Worm (Caenorhabditis elegans) whole organism, young adult: ENCODE data around the gene znf-598.

ENCODE experiments used
- B0019.2 ChIP-seq: fragments of 200-800 bp; sonication (Bioruptor generic); conservative IDR thresholded peaks from 2 replicates; pipeline ENCODE4 v1.3.6; 2022; ENCODE audit warnings: missing genetic modification reagents, missing genetic modification characterization, missing compliant biosample characterization
- B0261.1 ChIP-seq: sonication (generic microtip); optimal IDR thresholded peaks from 2 replicates; lab custom pipeline; 2016; ENCODE audit warnings: mild to moderate bottlenecking, missing genetic modification characterization, moderate library complexity, missing compliant biosample characterization
- C17E4.6 ChIP-seq: fragments of 200-800 bp; sonication (Bioruptor generic); IDR thresholded peaks from 2 replicates; pipeline ENCODE4 v1.3.6; 2022; ENCODE audit warnings: missing genetic modification reagents, missing genetic modification characterization, missing compliant biosample characterization
- D2030.7 ChIP-seq: fragments of 200-800 bp; sonication (Bioruptor generic); IDR thresholded peaks from 2 replicates; pipeline ENCODE4 v1.3.6; 2022; ENCODE audit warnings: missing genetic modification reagents, missing genetic modification characterization, missing compliant biosample characterization
- F33H1.4 ChIP-seq: fragments of 200-800 bp; sonication (Bioruptor generic); IDR thresholded peaks from 2 replicates; pipeline ENCODE4 v1.3.6; 2022; ENCODE audit warnings: missing genetic modification reagents, missing genetic modification characterization, missing compliant biosample characterization
- F37B4.10 ChIP-seq: fragments of 200-800 bp; sonication (Bioruptor generic); IDR thresholded peaks from 2 replicates; pipeline ENCODE4 v1.3.6; 2022; ENCODE audit warnings: missing genetic modification characterization, missing compliant biosample characterization
- F39B2.1 ChIP-seq: fragments of 200-800 bp; sonication (Bioruptor generic); IDR thresholded peaks from 2 replicates; pipeline ENCODE4 v1.3.6; 2022; ENCODE audit warnings: missing genetic modification reagents, missing genetic modification characterization, missing compliant biosample characterization
- Y53F4B.3 ChIP-seq: fragments of 200-800 bp; sonication (Bioruptor generic); IDR thresholded peaks from 2 replicates; pipeline ENCODE4 v1.3.6; 2022; ENCODE audit warnings: missing genetic modification reagents, missing genetic modification characterization, missing compliant biosample characterization
- Y53G8AR.9 ChIP-seq: fragments of 200-800 bp; sonication (Bioruptor generic); conservative IDR thresholded peaks from 2 replicates; pipeline ENCODE4 v1.3.6; 2022; ENCODE audit warnings: missing genetic modification reagents, missing genetic modification characterization, missing compliant biosample characterization
- Y56A3A.18 ChIP-seq: fragments of 200-800 bp; sonication (Bioruptor generic); IDR thresholded peaks from 2 replicates; pipeline ENCODE4 v1.3.6; 2022; ENCODE audit warnings: missing genetic modification reagents, missing genetic modification characterization, missing compliant biosample characterization
- Y79H2A.3 ChIP-seq: fragments of 200-800 bp; sonication (Bioruptor generic); conservative IDR thresholded peaks from 2 replicates; pipeline ENCODE4 v1.3.6; 2022; ENCODE audit warnings: missing genetic modification reagents, missing genetic modification characterization, missing compliant biosample characterization
- Y95B8A.8 ChIP-seq: fragments of 200-800 bp; sonication (Bioruptor generic); IDR thresholded peaks from 2 replicates; pipeline ENCODE4 v1.3.6; 2022; ENCODE audit warnings: missing genetic modification reagents, missing genetic modification characterization, missing compliant biosample characterization
- aptf-3 ChIP-seq: fragments of 200-800 bp; sonication (Bioruptor generic); IDR thresholded peaks from 2 replicates; pipeline ENCODE4 v1.3.6; 2022; ENCODE audit warnings: missing genetic modification characterization, missing compliant biosample characterization
- attf-3 ChIP-seq: fragments of 200-800 bp; sonication (Bioruptor generic); conservative IDR thresholded peaks from 2 replicates; pipeline ENCODE4 v1.3.6; 2022; ENCODE audit warnings: missing genetic modification reagents, missing genetic modification characterization, missing compliant biosample characterization
- attf-6 ChIP-seq: fragments of 200-800 bp; sonication (Bioruptor generic); IDR thresholded peaks from 2 replicates; pipeline ENCODE4 v1.3.6; 2022; ENCODE audit warnings: missing genetic modification reagents, missing genetic modification characterization, missing compliant biosample characterization
- bed-2 ChIP-seq: fragments of 200-800 bp; sonication (Bioruptor generic); IDR thresholded peaks from 2 replicates; pipeline ENCODE4 v1.3.6; 2022; ENCODE audit warnings: missing genetic modification reagents, missing genetic modification characterization, missing compliant biosample characterization
- cebp-2 ChIP-seq: fragments of 200-800 bp; sonication (Bioruptor generic); IDR thresholded peaks from 2 replicates; pipeline ENCODE4 v1.3.6; 2022; ENCODE audit warnings: missing genetic modification characterization, missing compliant biosample characterization
- ceh-100 ChIP-seq: fragments of 200-800 bp; sonication (Bioruptor generic); IDR thresholded peaks from 2 replicates; pipeline ENCODE4 v1.3.6; 2022; ENCODE audit warnings: missing genetic modification reagents, missing genetic modification characterization, missing compliant biosample characterization
- ceh-40 ChIP-seq: fragments of 200-800 bp; sonication (Bioruptor generic); IDR thresholded peaks from 2 replicates; pipeline ENCODE4 v1.3.6; 2022; ENCODE audit warnings: missing genetic modification characterization, missing compliant biosample characterization
- ceh-91 ChIP-seq: fragments of 200-800 bp; sonication (Bioruptor generic); IDR thresholded peaks from 2 replicates; pipeline ENCODE4 v1.3.6; 2022; ENCODE audit warnings: missing genetic modification reagents, missing genetic modification characterization, missing compliant biosample characterization
- dox-1 ChIP-seq: fragments of 200-800 bp; sonication (Bioruptor generic); IDR thresholded peaks from 2 replicates; pipeline ENCODE4 v1.3.6; 2022; ENCODE audit warnings: missing genetic modification reagents, missing genetic modification characterization, missing compliant biosample characterization
- dpl-1 ChIP-seq: fragments of 150-350 bp; optimal IDR thresholded peaks from 2 replicates; lab custom pipeline; 2014; ENCODE audit warnings: missing biosample characterization, missing genetic modification reagents, missing genetic modification characterization
- efl-1 ChIP-seq: fragments of 150-350 bp; optimal IDR thresholded peaks from 2 replicates; lab custom pipeline; 2014; ENCODE audit warnings: missing biosample characterization, missing genetic modification reagents, missing genetic modification characterization
- egl-44 ChIP-seq: fragments of 200-800 bp; sonication (Bioruptor generic); IDR thresholded peaks from 2 replicates; pipeline ENCODE4 v1.3.6; 2022; ENCODE audit warnings: missing genetic modification reagents, missing genetic modification characterization, missing compliant biosample characterization
- egrh-3 ChIP-seq: fragments of 200-800 bp; sonication (Bioruptor generic); IDR thresholded peaks from 2 replicates; pipeline ENCODE4 v1.3.6; 2022; ENCODE audit warnings: missing genetic modification reagents, missing genetic modification characterization, missing compliant biosample characterization
- ekl-4 ChIP-seq: fragments of 200-800 bp; sonication (Bioruptor generic); IDR thresholded peaks from 2 replicates; pipeline ENCODE4 v1.3.6; 2022; ENCODE audit warnings: missing genetic modification reagents, missing genetic modification characterization, missing compliant biosample characterization
- hmg-1.2 ChIP-seq: fragments of 200-800 bp; sonication (Bioruptor generic); IDR thresholded peaks from 2 replicates; pipeline ENCODE4 v1.3.6; 2022; ENCODE audit warnings: missing genetic modification reagents, missing genetic modification characterization, missing compliant biosample characterization
- hsf-1 ChIP-seq: fragments of 200-800 bp; sonication (Bioruptor generic); IDR thresholded peaks from 2 replicates; pipeline ENCODE4 v1.3.6; 2022; ENCODE audit warnings: missing genetic modification reagents, missing genetic modification characterization, missing compliant biosample characterization
- lin-26 ChIP-seq: fragments of 200-800 bp; sonication (Bioruptor generic); IDR thresholded peaks from 2 replicates; pipeline ENCODE4 v1.3.6; 2022; ENCODE audit warnings: missing genetic modification reagents, missing genetic modification characterization, missing compliant biosample characterization
- lin-54 ChIP-seq: fragments of 200-800 bp; sonication (Bioruptor generic); optimal IDR thresholded peaks from 2 replicates; lab custom pipeline; 2018; ENCODE audit warnings: mild to moderate bottlenecking, missing genetic modification characterization, missing compliant biosample characterization
- madf-3 ChIP-seq: fragments of 200-800 bp; sonication (Bioruptor generic); IDR thresholded peaks from 2 replicates; pipeline ENCODE4 v1.3.6; 2022; ENCODE audit warnings: missing genetic modification reagents, missing genetic modification characterization, missing compliant biosample characterization
- madf-6 ChIP-seq: fragments of 200-800 bp; sonication (Bioruptor generic); IDR thresholded peaks from 2 replicates; pipeline ENCODE4 v1.3.6; 2022; ENCODE audit warnings: missing genetic modification reagents, missing genetic modification characterization, missing compliant biosample characterization
- madf-8 ChIP-seq: fragments of 200-800 bp; sonication (Bioruptor generic); conservative IDR thresholded peaks from 2 replicates; pipeline ENCODE4 v1.3.6; 2022; ENCODE audit warnings: missing genetic modification reagents, missing genetic modification characterization, missing compliant biosample characterization
- mcd-1 ChIP-seq: fragments of 200-800 bp; sonication (Bioruptor generic); IDR thresholded peaks from 2 replicates; pipeline ENCODE4 v1.3.6; 2022; ENCODE audit warnings: missing genetic modification reagents, missing genetic modification characterization, missing compliant biosample characterization
- nfyb-1 ChIP-seq: fragments of 200-800 bp; sonication (Bioruptor generic); IDR thresholded peaks from 2 replicates; pipeline ENCODE4 v1.3.6; 2022; ENCODE audit warnings: missing genetic modification reagents, missing genetic modification characterization, missing compliant biosample characterization
- pbrm-1 ChIP-seq: fragments of 200-800 bp; sonication (Bioruptor generic); IDR thresholded peaks from 2 replicates; pipeline ENCODE4 v1.3.6; 2022; ENCODE audit warnings: missing genetic modification reagents, missing genetic modification characterization, missing compliant biosample characterization
- rcor-1 ChIP-seq: fragments of 200-800 bp; sonication (Bioruptor generic); IDR thresholded peaks from 2 replicates; pipeline ENCODE4 v1.3.6; 2022; ENCODE audit warnings: missing genetic modification reagents, missing genetic modification characterization, missing compliant biosample characterization
- rpc-1 ChIP-seq, 2 experiments: fragments of 150-350 bp in 1 of 2; sonication (generic microtip) in 1 of 2; optimal IDR thresholded peaks; 2 replicates each; lab custom pipeline; 2014 to 2018; ENCODE audit warnings: missing biosample characterization in 1 of 2, missing genetic modification characterization in 1 of 2, missing genetic modification reagents in 1 of 2, missing genotype in 1 of 2
- sea-2 ChIP-seq: fragments of 200-800 bp; sonication (Bioruptor generic); IDR thresholded peaks from 2 replicates; pipeline ENCODE4 v1.3.6; 2022; ENCODE audit warnings: missing genetic modification characterization, missing compliant biosample characterization
- tbp1 ChIP-seq: fragments of 200-800 bp; sonication (Bioruptor generic); optimal IDR thresholded peaks from 2 replicates; lab custom pipeline; 2018; ENCODE audit warnings: mild to moderate bottlenecking, missing genetic modification characterization, missing compliant biosample characterization
- ztf-18 ChIP-seq: sonication (generic microtip); optimal IDR thresholded peaks from 2 replicates; lab custom pipeline; 2016; ENCODE audit warnings: missing genotype, mild to moderate bottlenecking, missing genetic modification characterization, missing compliant biosample characterization
- ztf-25 ChIP-seq: fragments of 200-800 bp; sonication (Bioruptor generic); IDR thresholded peaks from 2 replicates; pipeline ENCODE4 v1.3.6; 2022; ENCODE audit warnings: missing genetic modification reagents, missing genetic modification characterization, missing compliant biosample characterization

znf-598 gene

DNA sequence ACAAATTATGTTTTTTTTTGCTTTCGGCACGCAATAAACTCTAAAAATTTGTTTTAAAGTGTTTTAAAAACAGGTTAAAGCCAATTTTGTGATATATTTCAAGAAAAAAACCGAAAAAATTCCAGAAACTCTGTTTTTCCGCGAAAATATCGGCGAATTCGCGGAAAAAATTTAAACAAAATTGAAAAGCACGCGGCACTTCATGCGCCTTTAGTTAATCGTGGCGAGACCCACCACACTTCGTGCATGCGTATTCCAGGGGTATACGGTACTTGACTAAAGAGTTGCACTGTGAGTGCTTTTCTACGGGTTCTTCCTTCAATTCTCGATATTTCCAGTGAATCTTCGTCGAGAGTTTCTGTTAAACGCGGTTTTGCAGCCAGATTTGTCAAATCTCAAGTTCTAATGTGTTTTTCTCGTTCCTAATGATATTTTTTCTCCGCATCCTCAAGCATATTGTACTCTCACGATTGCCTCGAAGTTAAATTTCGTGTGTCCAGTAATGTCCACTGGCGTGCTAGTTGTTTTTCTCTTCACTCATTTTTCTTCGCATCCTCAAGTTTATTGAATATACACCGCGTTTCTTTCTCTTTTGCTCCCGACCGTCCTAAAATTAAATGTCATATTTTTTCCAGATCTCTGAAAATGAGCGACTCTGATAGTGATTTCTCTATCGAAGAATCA lies 12.2 kb downstream of the znf-598 start, which contains the start of gene cin-4 (continued):
- TF ChIP-seq dpl-1 (GFP tag; lab: Kevin White, UChicago): peak; percentile 76
- peak; percentile 91 for TF ChIP-seq efl-1 (GFP tag; lab: Kevin White, UChicago)
- TF ChIP-seq hmg-1.2 (GFP tag; lab: Robert Waterston, UW): peak; percentile 43; the same call in 1 of the 2 replicates
- TF ChIP-seq ceh-100 (GFP tag; lab: Robert Waterston, UW): 0 out of 2 replicates have a peak, but pooled peaks have one; percentile 31
- peak; percentile 93 for TF ChIP-seq madf-6 (GFP tag; lab: Robert Waterston, UW)
- TF ChIP-seq pbrm-1 (GFP tag; lab: Robert Waterston, UW): 0 out of 2 replicates have a peak, but pooled peaks have one; percentile 16
- TF ChIP-seq cebp-2 (GFP tag; lab: Robert Waterston, UW): no peak
- peak; percentile 58 for TF ChIP-seq lin-54 (GFP tag; lab: Kevin White, UChicago)

ce11 chrII:7042090-7042489 lies 16.5 kb downstream of the znf-598 start:
- TF ChIP-seq madf-6 (GFP tag; lab: Robert Waterston, UW) (peak; percentile 80), B0019.2 (GFP tag; lab: Robert Waterston, UW) (peak; percentile 63; the same call in 1 of the 2 replicates), Y53G8AR.9 (GFP tag; lab: Robert Waterston, UW) (peak; percentile 73; the same call in 1 of the 2 replicates), lin-26 (GFP tag; lab: Robert Waterston, UW) (peak; percentile 93), bed-2 (GFP tag; lab: Robert Waterston, UW) (0 out of 2 replicates have a peak, but pooled peaks have one; percentile 38), ztf-18 (tag; lab: Kevin White, UChicago) (peak; percentile 4), egrh-3 (peak; percentile 43), nfyb-1 (GFP tag; lab: Robert Waterston, UW) (peak; percentile 75; the same call in 1 of the 2 replicates), egl-44 (GFP tag; lab: Robert Waterston, UW) (peak; percentile 88), ceh-100 (GFP tag; lab: Robert Waterston, UW) (peak; percentile 66), D2030.7 (GFP tag; lab: Robert Waterston, UW) (peak; percentile 77), ceh-40 (GFP tag; lab: Robert Waterston, UW) (peak; percentile 77; the same call in 1 of the 2 replicates), lin-54 (GFP tag; lab: Kevin White, UChicago) (peak; percentile 8), Y95B8A.8 (GFP tag; lab: Robert Waterston, UW) (0 out of 2 replicates have a peak, but pooled peaks have one; percentile 45), C17E4.6 (GFP tag; lab: Robert Waterston, UW) (peak; percentile 75; the same call in 1 of the 2 replicates), aptf-3 (GFP tag; lab: Robert Waterston, UW) (0 out of 2 replicates have a peak, but pooled peaks have one; percentile 68), attf-3 (GFP tag; lab: Robert Waterston, UW) (peak; percentile 46; the same call in 1 of the 2 replicates), tbp1 (GFP tag; lab: Kevin White, UChicago) (peak; percentile 81), cebp-2 (GFP tag; lab: Robert Waterston, UW) (peak; percentile 94; the same call in 1 of the 2 replicates), attf-6 (GFP tag; lab: Robert Waterston, UW) (peak; percentile 78), Y53F4B.3 (GFP tag; lab: Robert Waterston, UW) (peak; percentile 33; the same call in 1 of the 2 replicates), F37B4.10 (GFP tag; lab: Robert Waterston, UW) (0 out of 2 replicates have a peak, but pooled peaks have one; percentile 53), dox-1 (GFP tag; lab: Robert Waterston, UW) (peak; percentile 68), hmg-1.2 (GFP tag; lab: Robert Waterston, UW) (peak; percentile 63), ekl-4 (GFP tag; lab: Robert Waterston, UW) (peak; percentile 89), sea-2 (peak; percentile 59; the same call in 1 of the 2 replicates), F33H1.4 (GFP tag; lab: Robert Waterston, UW) (peak; percentile 54), ztf-25 (peak; percentile 85), F39B2.1 (GFP tag; lab: Robert Waterston, UW) (0 out of 2 replicates have a peak, but pooled peaks have one; percentile 60), madf-3 (peak; percentile 78; the same call in 1 of the 2 replicates), rpc-1 (optimal IDR thresholded peaks at IDR 0.05; lab: Kevin White, UChicago) (peak; percentile 39), rpc-1 (tag; optimal IDR thresholded peaks at IDR 0.05; lab: Kevin White, UChicago) (peak; percentile 63), B0261.1 (tag; lab: Kevin White, UChicago) (peak; percentile 54), hsf-1 (GFP tag; lab: Robert Waterston, UW) (peak; percentile 56; the same call in 1 of the 2 replicates), ceh-91 (GFP tag; lab: Robert Waterston, UW) (peak; percentile 52; the same call in 1 of the 2 replicates), Y56A3A.18 (GFP tag; lab: Robert Waterston, UW) (peak; percentile 67; the same call in 1 of the 2 replicates), Y79H2A.3 (GFP tag; lab: Robert Waterston, UW) (0 out of 2 replicates have a peak, but pooled peaks have one; percentile 33), pbrm-1 (GFP tag; lab: Robert Waterston, UW) (0 out of 2 replicates have a peak, but pooled peaks have one; percentile 23), mcd-1 (GFP tag; lab: Robert Waterston, UW) (peak; percentile 69), rcor-1 (GFP tag; lab: Robert Waterston, UW) (peak; percentile 81), madf-8 (peak; percentile 47)
